Worm (Caenorhabditis elegans): Measurements from ENCODE around the gene F11A5.18.

DNA sequence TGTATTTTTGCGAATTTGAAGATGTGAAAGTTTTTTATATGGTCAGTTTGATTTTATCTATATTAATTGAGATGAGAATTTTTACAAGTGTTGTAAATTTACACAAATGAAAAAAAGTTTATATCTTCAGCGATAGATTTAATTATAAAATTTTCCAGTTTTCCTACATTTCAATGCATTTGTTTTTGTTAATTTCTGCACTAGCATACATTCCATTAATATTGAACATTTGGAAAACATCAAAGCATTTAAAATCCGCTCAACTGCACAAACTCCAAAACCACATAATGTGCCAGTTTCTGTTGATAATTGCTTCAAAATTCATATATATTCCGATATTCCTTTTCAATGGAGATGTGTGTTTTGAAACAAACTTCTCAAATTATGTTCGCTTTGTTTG is 19.8 kb upstream of the F11A5.18 start, which contains the start of gene srh-277:
- TF ChIP-seq tbx-2 (tag; optimal IDR thresholded peaks at IDR 0.05) = no peak
- TF ChIP-seq pha-2 (tag; optimal IDR thresholded peaks at IDR 0.05) = no peak
- no peak for TF ChIP-seq hlh-6 (tag; optimal IDR thresholded peaks at IDR 0.05)
- TF ChIP-seq F13H6.1 (tag; optimal IDR thresholded peaks at IDR 0.05) = no peak
- TF ChIP-seq pqm-1 (tag; optimal IDR thresholded peaks at IDR 0.05) = no peak
